Worm (Caenorhabditis elegans): ENCODE data around the gene sdz-5.

ce11 chrII:2985935-2986498 lies 22.5 kb upstream of the sdz-5 start:
- TF ChIP-seq him-1 (tag; optimal IDR thresholded peaks at IDR 0.05): no peak
- TF ChIP-seq W03F9.2 (tag; optimal IDR thresholded peaks at IDR 0.05): no peak

Measured in whole organism, L4/young adult.